Fruit fly (Drosophila melanogaster): ENCODE measurements around the gene CG46505.
"Not testable (repeated sequence)": the region's sequence is repeated elsewhere in the genome, so short reads cannot be mapped to it uniquely, and the experiment has no call there.

DNA sequence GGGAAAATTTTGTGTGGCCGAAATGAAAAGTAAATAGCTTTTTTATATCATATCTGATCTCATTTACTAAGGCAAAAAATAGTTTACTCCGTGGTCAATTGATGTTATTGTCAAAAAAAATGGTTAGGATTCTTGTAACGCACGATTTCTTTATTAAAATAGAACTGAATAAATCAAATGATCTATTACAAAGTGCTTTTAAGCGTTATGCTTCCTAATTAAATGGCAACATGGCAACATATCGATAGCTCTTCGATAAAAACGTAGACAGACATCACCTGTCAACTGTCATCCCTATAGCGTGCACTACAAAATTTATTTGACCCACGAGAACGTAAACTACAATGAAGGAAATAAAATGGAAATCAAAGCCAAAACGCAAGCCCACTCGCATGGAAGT, 19.7 kb downstream of the CG46505 start, which contains the start of gene CG46509:
- not testable (repeated sequence) for TF ChIP-seq Ets98B (GFP tag; IDR thresholded peaks at IDR 0.05); fd96Ca (GFP tag; IDR thresholded peaks at IDR 0.05); CG9948 (tag; optimal IDR thresholded peaks at IDR 0.05); D1 (tag; optimal IDR thresholded peaks at IDR 0.05)

All from whole organism, pupa.